Worm (Caenorhabditis elegans) whole organism, L1 larva: Measurements from ENCODE around the gene F26C11.1.

Experiments
- lin-39 ChIP-seq: fragments of 150-350 bp; optimal IDR thresholded peaks from 2 replicates; lab custom pipeline; 2014; ENCODE audit warnings: missing biosample characterization, missing genetic modification reagents, missing genetic modification characterization
- sox-4 ChIP-seq: sonication (generic microtip); optimal IDR thresholded peaks from 2 replicates; lab custom pipeline; 2016; ENCODE audit warnings: missing genetic modification characterization, missing compliant biosample characterization

ce11 chrII:9935664-9936063, 41.1 kb downstream of the F26C11.1 start:
- TF ChIP-seq sox-4 (no peak), lin-39 (tag; lab: Kevin White, UChicago) (no peak)
